Fruit fly (Drosophila melanogaster) whole organism, embryonic: ENCODE measurements around the gene Muc4B.

Experiments
- CG11456 ChIP-seq: fragments of 200-800 bp; sonication (Bioruptor generic); IDR thresholded peaks from 3 replicates; pipeline ENCODE4 v1.3.6; 2022; ENCODE audit warnings: missing biosample characterization, missing genetic modification characterization
- Rx ChIP-seq: fragments of 200-800 bp; sonication (Bioruptor generic); IDR thresholded peaks from 2 replicates; pipeline ENCODE4 v1.3.6; 2022; ENCODE audit warnings: missing biosample characterization, missing genetic modification characterization
- br ChIP-seq: fragments of >200 bp; optimal IDR thresholded peaks from 2 replicates; lab custom pipeline; 2017
- hbn ChIP-seq: fragments of 200-800 bp; sonication (Bioruptor generic); IDR thresholded peaks from 2 replicates; pipeline ENCODE4 v1.3.6; 2022; ENCODE audit warnings: missing biosample characterization, missing genetic modification characterization; ENCODE audit not compliant: partially characterized antibody

- TF ChIP-seq CG11456 (GFP tag; lab: Robert Waterston, UW) (no peak), Rx (GFP tag; lab: Robert Waterston, UW) (no peak), br (lab: Kevin White, UChicago) (no peak), hbn (no peak)
These were observed 43.6 kb downstream of the Muc4B start for dm6 chrX:4202235-4202794.
